Worm (Caenorhabditis elegans) whole organism, L4/young adult: ENCODE measurements around the gene dcar-1.
"Not testable (repeated sequence)": the region's sequence is repeated elsewhere in the genome, so short reads cannot be mapped to it uniquely, and the experiment has no call there.

Experiments used
- W03F9.2 ChIP-seq: fragments of 150-350 bp; optimal IDR thresholded peaks from 2 replicates; lab custom pipeline; 2014; ENCODE audit warnings: missing biosample characterization, missing genetic modification characterization
- dao-5 ChIP-seq: sonication (generic microtip); optimal IDR thresholded peaks from 2 replicates; lab custom pipeline; 2016; ENCODE audit warnings: missing genotype, missing genetic modification characterization, moderate library complexity, missing compliant biosample characterization
- him-1 ChIP-seq: sonication (generic microtip); optimal IDR thresholded peaks from 2 replicates; lab custom pipeline; 2016; ENCODE audit warnings: missing genotype, missing genetic modification reagents, missing genetic modification characterization, missing compliant biosample characterization

ce11 chrV:17893959-17894358 is 16.2 kb upstream of the dcar-1 start, which contains the start of gene C06H5.11:
- not testable (repeated sequence) for TF ChIP-seq him-1, W03F9.2, dao-5 (tag; lab: Kevin White, UChicago)
